Fruit fly (Drosophila melanogaster) whole organism, embryonic: ENCODE results near the gene bun.
A peak's percentile ranks its signal among the peaks of the same experiment; 100 is the strongest.

Experiments
- CG10959 ChIP-seq: fragments of 200-800 bp; sonication (Bioruptor generic); IDR thresholded peaks from 2 replicates; pipeline ENCODE4 v1.3.6; 2022; ENCODE audit warnings: missing biosample characterization, missing genetic modification characterization
- CG11247 ChIP-seq: fragments of 200-800 bp; sonication (Bioruptor generic); IDR thresholded peaks from 2 replicates; pipeline ENCODE4 v1.3.6; 2022; ENCODE audit warnings: missing biosample characterization, missing genetic modification characterization
- CG11695 ChIP-seq: fragments of 200-800 bp; sonication (Bioruptor generic); IDR thresholded peaks from 3 replicates; pipeline ENCODE4 v1.3.6; 2022; ENCODE audit warnings: missing biosample characterization, missing genetic modification characterization
- CG11696 ChIP-seq: fragments of 200-800 bp; sonication (Bioruptor generic); IDR thresholded peaks from 2 replicates; pipeline ENCODE4 v1.3.6; 2022; ENCODE audit warnings: missing biosample characterization, missing genetic modification characterization
- CG12071 ChIP-seq: fragments of 200-800 bp; sonication (Bioruptor generic); optimal IDR thresholded peaks from 3 replicates; lab custom pipeline; 2018; ENCODE audit warnings: missing biosample characterization, mild to moderate bottlenecking, missing genetic modification characterization
- CG1233 ChIP-seq: fragments of 200-800 bp; sonication (Bioruptor generic); optimal IDR thresholded peaks from 4 replicates; lab custom pipeline; 2018; ENCODE audit warnings: missing biosample characterization, mild to moderate bottlenecking, missing genetic modification characterization
- CG14710 ChIP-seq: fragments of 200-800 bp; sonication (Bioruptor generic); optimal IDR thresholded peaks from 3 replicates; lab custom pipeline; 2019; ENCODE audit warnings: missing biosample characterization, mild to moderate bottlenecking, missing genetic modification characterization, moderate library complexity
- CG1602 ChIP-seq: fragments of 200-800 bp; sonication (Bioruptor generic); optimal IDR thresholded peaks from 3 replicates; lab custom pipeline; 2016; ENCODE audit warnings: missing biosample characterization, missing genetic modification characterization
- CG42726 ChIP-seq: fragments of 200-800 bp; sonication (Bioruptor generic); IDR thresholded peaks from 2 replicates; pipeline ENCODE4 v1.3.6; 2022; ENCODE audit warnings: missing biosample characterization, missing genetic modification characterization; ENCODE audit not compliant: partially characterized antibody
- CG4617 ChIP-seq: fragments of 200-800 bp; sonication (Bioruptor generic); optimal IDR thresholded peaks from 3 replicates; lab custom pipeline; 2016; ENCODE audit warnings: missing biosample characterization, missing genetic modification characterization, borderline replicate concordance
- CG4730 ChIP-seq: fragments of 200-800 bp; sonication (Bioruptor generic); IDR thresholded peaks from 2 replicates; pipeline ENCODE4 v1.3.6; 2022; ENCODE audit warnings: missing biosample characterization, missing genetic modification characterization
- CG6683 ChIP-seq: fragments of 200-800 bp; sonication (Bioruptor generic); optimal IDR thresholded peaks from 2 replicates; lab custom pipeline; 2017; ENCODE audit warnings: missing biosample characterization, mild to moderate bottlenecking, missing genetic modification characterization, missing genetic modification reagents
- CG6854 ChIP-seq: fragments of 200-800 bp; sonication (Bioruptor generic); optimal IDR thresholded peaks from 3 replicates; lab custom pipeline; 2017; ENCODE audit warnings: missing biosample characterization, mild to moderate bottlenecking, missing genetic modification characterization
- CG7357 ChIP-seq: fragments of 200-800 bp; sonication (Bioruptor generic); IDR thresholded peaks from 3 replicates; pipeline ENCODE4 v1.3.6; 2022; ENCODE audit warnings: missing biosample characterization, missing genetic modification characterization
- CG9727 ChIP-seq: fragments of 200-800 bp; sonication (Bioruptor generic); optimal IDR thresholded peaks from 3 replicates; lab custom pipeline; 2017; ENCODE audit warnings: missing biosample characterization, mild to moderate bottlenecking, missing genetic modification characterization
- Dip2 ChIP-seq: fragments of 200-800 bp; sonication (Bioruptor generic); IDR thresholded peaks from 2 replicates; pipeline ENCODE4 v1.3.6; 2022; ENCODE audit warnings: missing biosample characterization, missing genetic modification characterization
- Dip3 ChIP-seq: fragments of 200-800 bp; sonication (Bioruptor generic); optimal IDR thresholded peaks from 3 replicates; lab custom pipeline; 2016; ENCODE audit warnings: missing biosample characterization, missing genetic modification characterization
- Dll ChIP-seq: fragments of 200-800 bp; sonication (Bioruptor generic); IDR thresholded peaks from 4 replicates; pipeline ENCODE4 v1.3.6; 2022; ENCODE audit warnings: missing biosample characterization, missing genetic modification characterization; ENCODE audit not compliant: partially characterized antibody
- Gug ChIP-seq: fragments of 200-800 bp; sonication (Bioruptor generic); IDR thresholded peaks from 4 replicates; pipeline ENCODE4 v1.3.6; 2022; ENCODE audit warnings: missing biosample characterization, missing genetic modification characterization
- HmgD ChIP-seq: fragments of 200-800 bp; sonication (Bioruptor generic); optimal IDR thresholded peaks from 3 replicates; lab custom pipeline; 2016; ENCODE audit warnings: missing biosample characterization, missing genetic modification characterization
- Hr39 ChIP-seq: fragments of >200 bp; optimal IDR thresholded peaks from 2 replicates; lab custom pipeline; 2017
- Jarid2 ChIP-seq: fragments of 200-800 bp; sonication (Bioruptor generic); optimal IDR thresholded peaks from 3 replicates; lab custom pipeline; 2017; ENCODE audit warnings: mild to moderate bottlenecking, missing biosample characterization, missing genetic modification reagents, missing genetic modification characterization
- Kr ChIP-seq: fragments of 200-800 bp; sonication (Bioruptor generic); optimal IDR thresholded peaks from 2 replicates; lab custom pipeline; 2017; ENCODE audit warnings: missing biosample characterization, mild to moderate bottlenecking, missing genetic modification characterization
- MESR4 ChIP-seq: fragments of 200-800 bp; sonication (Bioruptor generic); optimal IDR thresholded peaks from 2 replicates; lab custom pipeline; 2018; ENCODE audit warnings: missing biosample characterization, mild to moderate bottlenecking, missing genetic modification characterization, moderate library complexity
- Nf-YA ChIP-seq: fragments of 200-800 bp; sonication (Bioruptor generic); IDR thresholded peaks from 2 replicates; pipeline ENCODE4 v1.3.6; 2022; ENCODE audit warnings: missing biosample characterization, missing genetic modification characterization
- Pdp1 ChIP-seq, 2 experiments: fragments of 200-800 bp; sonication (Bioruptor generic); optimal IDR thresholded peaks; 3 replicates each; lab custom pipeline; 2016; ENCODE audit warnings: missing biosample characterization in 2 of 2, missing genetic modification characterization in 2 of 2, mild to moderate bottlenecking in 1 of 2, moderate library complexity in 1 of 2
- abd-A ChIP-seq: fragments of 200-800 bp; sonication (Bioruptor generic); optimal IDR thresholded peaks from 3 replicates; lab custom pipeline; 2019; ENCODE audit warnings: missing biosample characterization, mild to moderate bottlenecking, missing genetic modification characterization, moderate library complexity
- al ChIP-seq: fragments of 200-800 bp; sonication (Bioruptor generic); IDR thresholded peaks from 2 replicates; pipeline ENCODE4 v1.3.6; 2022; ENCODE audit warnings: missing biosample characterization, missing genetic modification characterization
- amos ChIP-seq: fragments of 200-800 bp; sonication (Bioruptor generic); IDR thresholded peaks from 2 replicates; pipeline ENCODE4 v1.3.6; 2022; ENCODE audit warnings: missing biosample characterization, missing genetic modification characterization; ENCODE audit not compliant: partially characterized antibody
- dati ChIP-seq: fragments of 200-800 bp; sonication (Bioruptor generic); IDR thresholded peaks from 2 replicates; pipeline ENCODE4 v1.3.6; 2022; ENCODE audit warnings: missing biosample characterization, missing genetic modification characterization
- dmrt11E ChIP-seq: fragments of 200-800 bp; sonication (Bioruptor generic); optimal IDR thresholded peaks from 3 replicates; lab custom pipeline; 2018; ENCODE audit warnings: missing biosample characterization, mild to moderate bottlenecking, missing genetic modification characterization, moderate library complexity
- exex ChIP-seq: fragments of 200-800 bp; sonication (Bioruptor generic); optimal IDR thresholded peaks from 4 replicates; lab custom pipeline; 2018; ENCODE audit warnings: missing biosample characterization, mild to moderate bottlenecking, missing genetic modification characterization, moderate library complexity
- hbn ChIP-seq: fragments of 200-800 bp; sonication (Bioruptor generic); IDR thresholded peaks from 2 replicates; pipeline ENCODE4 v1.3.6; 2022; ENCODE audit warnings: missing biosample characterization, missing genetic modification characterization; ENCODE audit not compliant: partially characterized antibody
- jigr1 ChIP-seq: fragments of 200-800 bp; sonication (Bioruptor generic); IDR thresholded peaks from 3 replicates; pipeline ENCODE4 v1.3.6; 2022; ENCODE audit warnings: missing biosample characterization, missing genetic modification characterization
- kni ChIP-seq: fragments of 200-800 bp; sonication (Bioruptor generic); optimal IDR thresholded peaks from 3 replicates; lab custom pipeline; 2017; ENCODE audit warnings: mild to moderate bottlenecking, missing biosample characterization, missing genetic modification reagents, missing genetic modification characterization
- peb ChIP-seq: fragments of 200-800 bp; sonication (Bioruptor generic); IDR thresholded peaks from 2 replicates; pipeline ENCODE4 v1.3.6; 2022; ENCODE audit warnings: missing biosample characterization, missing genetic modification characterization
- pita ChIP-seq: fragments of 200-800 bp; sonication (Bioruptor generic); optimal IDR thresholded peaks from 2 replicates; lab custom pipeline; 2017; ENCODE audit warnings: missing biosample characterization, mild to moderate bottlenecking, missing genetic modification characterization
- run ChIP-seq: fragments of 200-800 bp; sonication (Bioruptor generic); optimal IDR thresholded peaks from 3 replicates; lab custom pipeline; 2018; ENCODE audit warnings: missing biosample characterization, mild to moderate bottlenecking, missing genetic modification characterization
- sens-2 ChIP-seq: fragments of 200-800 bp; sonication (Bioruptor generic); IDR thresholded peaks from 2 replicates; pipeline ENCODE4 v1.3.6; 2022; ENCODE audit warnings: missing biosample characterization, missing genetic modification characterization
- sim ChIP-seq: fragments of 200-800 bp; sonication (Bioruptor generic); IDR thresholded peaks from 2 replicates; pipeline ENCODE4 v1.3.6; 2022; ENCODE audit warnings: missing biosample characterization, missing genetic modification characterization
- slp2 ChIP-seq: fragments of 200-800 bp; sonication (Bioruptor generic); optimal IDR thresholded peaks from 2 replicates; lab custom pipeline; 2016; ENCODE audit warnings: missing biosample characterization, missing genetic modification characterization
- sob ChIP-seq: fragments of 200-800 bp; sonication (Bioruptor generic); IDR thresholded peaks from 2 replicates; pipeline ENCODE4 v1.3.6; 2022; ENCODE audit warnings: missing biosample characterization, missing genetic modification characterization
- sr ChIP-seq: fragments of 200-800 bp; sonication (Bioruptor generic); IDR thresholded peaks from 3 replicates; pipeline ENCODE4 v1.3.6; 2022; ENCODE audit warnings: missing biosample characterization, missing genetic modification characterization
- stwl ChIP-seq: fragments of 200-800 bp; sonication (Bioruptor generic); optimal IDR thresholded peaks from 3 replicates; lab custom pipeline; 2018; ENCODE audit warnings: missing biosample characterization, mild to moderate bottlenecking, missing genetic modification characterization, moderate library complexity
- twi ChIP-seq: fragments of 200-800 bp; optimal IDR thresholded peaks from 2 replicates; lab custom pipeline; 2019; ENCODE audit warnings: missing biosample characterization, mild to moderate bottlenecking, missing genetic modification characterization, moderate library complexity
- tx ChIP-seq: fragments of 200-800 bp; sonication (Bioruptor generic); optimal IDR thresholded peaks from 2 replicates; lab custom pipeline; 2016; ENCODE audit warnings: missing biosample characterization, missing genetic modification characterization
- unc-4 ChIP-seq: fragments of 200-800 bp; sonication (Bioruptor generic); IDR thresholded peaks from 2 replicates; pipeline ENCODE4 v1.3.6; 2022; ENCODE audit warnings: missing biosample characterization, missing genetic modification characterization; ENCODE audit not compliant: partially characterized antibody
- vnd ChIP-seq: fragments of 200-800 bp; sonication (Bioruptor generic); IDR thresholded peaks from 3 replicates; pipeline ENCODE4 v1.3.6; 2022; ENCODE audit warnings: missing biosample characterization, missing genetic modification characterization; ENCODE audit not compliant: partially characterized antibody
- vvl ChIP-seq: fragments of 200-800 bp; sonication (Bioruptor generic); IDR thresholded peaks from 2 replicates; pipeline ENCODE4 v1.3.6; 2022; ENCODE audit warnings: missing biosample characterization, missing genetic modification characterization

The bun gene

dm6 chr2L:12483866-12484554 lies 62.4 kb downstream of the bun start (continued):
- TF ChIP-seq CG1233: peak; percentile 85
- peak; percentile 68; the same call in 1 of the 2 replicates for TF ChIP-seq al (GFP tag; lab: Robert Waterston, UW)
- TF ChIP-seq peb (GFP tag; lab: Robert Waterston, UW): peak; percentile 85
- TF ChIP-seq twi: peak; percentile 80
- TF ChIP-seq Pdp1 (GFP tag; optimal IDR thresholded peaks at IDR 0.05; lab: Kevin White, UChicago): peak; percentile 84 to 89
- no peak for TF ChIP-seq vnd
- TF ChIP-seq Dip2 (GFP tag; lab: Robert Waterston, UW): no peak
- peak; percentile 57; the same call in 1 of the 2 replicates for TF ChIP-seq sim
- TF ChIP-seq sr (GFP tag; lab: Robert Waterston, UW): no peak
- TF ChIP-seq tx (GFP tag; lab: Kevin White, UChicago): peak; percentile 80
- peak; percentile 81 for TF ChIP-seq Nf-YA (GFP tag; lab: Robert Waterston, UW)
- TF ChIP-seq CG14710 (tag; lab: Kevin White, UChicago): peak; percentile 80
- peak; percentile 87 for TF ChIP-seq run (tag; lab: Kevin White, UChicago)
- peak; percentile 73 for TF ChIP-seq CG6854 (GFP tag; lab: Kevin White, UChicago)
- TF ChIP-seq pita (GFP tag; lab: Kevin White, UChicago): no peak
- TF ChIP-seq Hr39 (lab: Kevin White, UChicago): no peak
- 0 out of 2 replicates have a peak, but pooled peaks have one; percentile 25 for TF ChIP-seq CG11696 (GFP tag; lab: Robert Waterston, UW)
- TF ChIP-seq CG11695: peak; percentile 86
- peak; percentile 76 for TF ChIP-seq dmrt11E (tag; lab: Kevin White, UChicago)
- TF ChIP-seq MESR4: peak; percentile 9
- TF ChIP-seq unc-4 (GFP tag; lab: Robert Waterston, UW): no peak
- peak; percentile 85 for TF ChIP-seq sob
- peak; percentile 55 for TF ChIP-seq exex (tag; lab: Kevin White, UChicago)
- peak; percentile 46 for TF ChIP-seq HmgD (GFP tag; lab: Kevin White, UChicago)
- TF ChIP-seq Dll (GFP tag; lab: Robert Waterston, UW): no peak
- TF ChIP-seq Kr (GFP tag; lab: Kevin White, UChicago): no peak
- peak; percentile 57; the same call in 1 of the 2 replicates for TF ChIP-seq dati
- TF ChIP-seq Jarid2 (GFP tag; lab: Kevin White, UChicago): peak; percentile 41
- peak; percentile 83 for TF ChIP-seq kni
- TF ChIP-seq jigr1 (GFP tag; lab: Robert Waterston, UW): no peak
- TF ChIP-seq CG7357 (GFP tag; lab: Robert Waterston, UW): peak; percentile 71; the same call in 1 of the 3 replicates
- peak; percentile 79 for TF ChIP-seq Gug (GFP tag; lab: Robert Waterston, UW)
- peak; percentile 80 for TF ChIP-seq CG1602 (GFP tag; lab: Kevin White, UChicago)
- peak; percentile 24 for TF ChIP-seq stwl (tag; lab: Kevin White, UChicago)
- TF ChIP-seq CG42726 (GFP tag; lab: Robert Waterston, UW): no peak
- peak; percentile 70 for TF ChIP-seq sens-2 (GFP tag; lab: Robert Waterston, UW)
- TF ChIP-seq CG12071 (GFP tag; lab: Kevin White, UChicago): peak; percentile 86
- 0 out of 2 replicates have a peak, but pooled peaks have one; percentile 76 for TF ChIP-seq CG11247
- no peak; the same call in 1 of the 2 replicates for TF ChIP-seq CG10959
- TF ChIP-seq CG6683 (GFP tag; lab: Kevin White, UChicago): peak; percentile 69
- TF ChIP-seq Dip3 (GFP tag; lab: Kevin White, UChicago): peak; percentile 61
- TF ChIP-seq vvl: peak; percentile 91
- no peak for TF ChIP-seq amos (GFP tag; lab: Robert Waterston, UW)
- peak; percentile 81 for TF ChIP-seq slp2
- TF ChIP-seq CG9727 (GFP tag; lab: Kevin White, UChicago): peak; percentile 83
- no peak; the same call in 1 of the 2 replicates for TF ChIP-seq hbn (GFP tag; lab: Robert Waterston, UW)
- peak; percentile 87 for TF ChIP-seq abd-A
- peak; percentile 83; the same call in 1 of the 2 replicates for TF ChIP-seq CG4730 (GFP tag; lab: Robert Waterston, UW)
- TF ChIP-seq CG4617 (GFP tag; lab: Kevin White, UChicago): peak; percentile 41
